Fruit fly (Drosophila melanogaster): ENCODE data around the gene CG43322.
A peak's percentile ranks its signal among the peaks of the same experiment; 100 is the strongest.

DNA sequence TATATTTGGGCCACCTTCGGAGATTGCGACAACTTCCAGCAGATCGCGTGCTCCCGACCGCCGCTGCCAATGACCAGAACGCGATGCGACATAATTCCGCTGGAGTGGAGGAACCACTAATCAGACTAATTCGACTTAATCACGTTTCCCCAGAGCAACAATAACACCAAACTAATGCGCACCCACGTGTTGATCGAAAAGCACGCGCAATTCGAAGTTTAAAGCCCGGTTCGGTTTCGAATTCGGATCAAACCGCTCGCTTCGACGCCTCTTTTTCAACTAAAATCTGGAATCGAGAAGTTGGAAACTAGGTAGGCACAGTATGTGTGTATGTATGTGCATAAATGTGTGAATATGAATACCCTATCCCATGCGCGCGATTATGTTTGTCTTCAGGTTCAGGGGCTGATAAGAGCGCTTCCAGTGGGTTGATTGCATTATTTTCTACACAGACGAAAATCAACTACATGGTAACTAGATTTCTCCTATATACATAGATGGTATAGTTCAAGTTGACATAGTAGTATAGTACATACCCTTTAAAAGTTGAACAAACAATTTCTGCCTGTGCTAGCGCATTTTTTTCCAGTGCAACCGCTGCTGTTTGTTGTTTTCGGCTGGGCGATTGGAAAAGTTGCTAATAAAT is 10.5 kb downstream of the CG43322 start, which contains the start of gene Gart:
- no peak for TF ChIP-seq usp (GFP tag; optimal IDR thresholded peaks at IDR 0.05)
- TF ChIP-seq OdsH (GFP tag; optimal IDR thresholded peaks at IDR 0.05): peak; percentile 91
- TF ChIP-seq br (GFP tag; optimal IDR thresholded peaks at IDR 0.05): peak; percentile 92
- no peak for TF ChIP-seq lola (GFP tag; optimal IDR thresholded peaks at IDR 0.05)
- no peak for TF ChIP-seq Myc (optimal IDR thresholded peaks at IDR 0.05)
